Fruit fly (Drosophila melanogaster) whole organism, adult: Measurements from ENCODE around the gene CG3062.

Experiments used
- CG7045 ChIP-seq: fragments of 200-800 bp; sonication (Bioruptor generic); optimal IDR thresholded peaks from 2 replicates; lab custom pipeline; 2017; ENCODE audit warnings: missing biosample characterization, mild to moderate bottlenecking, missing genetic modification characterization
- Mnt ChIP-seq: fragments of 200-800 bp; sonication (Bioruptor generic); optimal IDR thresholded peaks from 2 replicates; lab custom pipeline; 2016; ENCODE audit warnings: missing biosample characterization, mild to moderate bottlenecking, missing genetic modification characterization
- cnc ChIP-seq, 2 experiments: fragments of >200 bp; optimal IDR thresholded peaks; 2 replicates each; lab custom pipeline; 2017

dm6 chrX:4694104-4694503 lies 49.4 kb upstream of the CG3062 start:
- TF ChIP-seq Mnt (GFP tag; lab: Kevin White, UChicago) (no peak), cnc (optimal IDR thresholded peaks at IDR 0.05; lab: Kevin White, UChicago) (no peak), CG7045 (GFP tag; lab: Kevin White, UChicago) (no peak)
